Fruit fly (Drosophila melanogaster): ENCODE results near the gene CG43450.
A peak's percentile ranks its signal among the peaks of the same experiment; 100 is the strongest.

Gene CG43450

DNA sequence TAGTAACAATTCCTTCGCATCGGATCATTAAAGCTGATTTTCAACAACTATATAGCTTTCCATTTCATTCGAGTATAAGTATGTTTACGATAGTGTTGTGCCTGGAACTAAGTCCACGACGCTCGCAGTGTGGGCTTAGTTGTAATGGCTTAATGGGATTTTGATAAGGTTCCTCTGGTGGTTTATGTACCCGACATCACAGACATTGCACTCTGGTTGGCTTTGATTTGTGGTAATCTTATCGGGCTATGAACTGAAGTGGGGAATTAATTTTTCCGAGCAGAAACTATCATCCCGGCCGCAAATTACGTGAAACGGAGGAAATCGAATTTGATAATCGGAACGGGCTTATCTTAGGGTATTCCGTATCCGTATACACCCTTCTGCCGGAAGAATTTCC, 16.5 kb downstream of the CG43450 start:
- no peak for TF ChIP-seq CG11617 (GFP tag; optimal IDR thresholded peaks at IDR 0.05)
- TF ChIP-seq bab1 (GFP tag; optimal IDR thresholded peaks at IDR 0.05) = no peak
- TF ChIP-seq kay (GFP tag; ENCODE audit: borderline replicate concordance) = no peak
- TF ChIP-seq cnc (optimal IDR thresholded peaks at IDR 0.05) = no peak
- TF ChIP-seq Crg-1 (GFP tag; optimal IDR thresholded peaks at IDR 0.05) = no peak
- no peak for TF ChIP-seq CG33017 (tag; optimal IDR thresholded peaks at IDR 0.05)
- TF ChIP-seq Mnt (GFP tag; optimal IDR thresholded peaks at IDR 0.05) = no peak
- TF ChIP-seq ovo (GFP tag; optimal IDR thresholded peaks at IDR 0.05) = no peak
- no peak for TF ChIP-seq Clk (GFP tag; optimal IDR thresholded peaks at IDR 0.05)
- TF ChIP-seq tj (GFP tag; optimal IDR thresholded peaks at IDR 0.05) = no peak
- TF ChIP-seq pad (GFP tag; optimal IDR thresholded peaks at IDR 0.05) = no peak
- no peak for TF ChIP-seq cic (GFP tag; optimal IDR thresholded peaks at IDR 0.05)
- no peak for TF ChIP-seq CG12768 (GFP tag; optimal IDR thresholded peaks at IDR 0.05)

DNA sequence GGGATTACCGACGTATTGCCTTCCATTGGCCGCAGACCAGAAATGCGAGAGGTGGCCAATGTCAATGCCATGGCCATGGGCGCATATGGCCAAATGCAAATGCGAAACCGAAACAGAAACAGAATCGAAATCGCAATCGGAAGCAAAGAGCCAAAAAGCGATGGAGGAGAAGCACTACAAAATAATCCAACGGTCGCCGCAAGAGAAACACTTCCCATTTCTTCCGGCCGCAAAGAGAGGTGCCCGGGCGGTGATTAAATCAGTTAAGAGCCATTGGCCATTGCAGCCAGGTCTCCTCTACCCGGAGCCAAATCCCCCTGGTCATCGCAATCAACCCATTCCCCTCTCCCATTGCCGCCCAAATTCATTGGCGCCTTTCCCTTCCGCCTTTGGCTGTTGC, 19.1 kb downstream of the CG43450 start, which contains the start of gene CG14742:
CG14742 (plus strand) TSS at position 301 of the 400 bp plus-strand sequence.
- TF ChIP-seq CG11617 (GFP tag; optimal IDR thresholded peaks at IDR 0.05) (peak; percentile 20), Mnt (GFP tag; optimal IDR thresholded peaks at IDR 0.05) (no peak)

DNA sequence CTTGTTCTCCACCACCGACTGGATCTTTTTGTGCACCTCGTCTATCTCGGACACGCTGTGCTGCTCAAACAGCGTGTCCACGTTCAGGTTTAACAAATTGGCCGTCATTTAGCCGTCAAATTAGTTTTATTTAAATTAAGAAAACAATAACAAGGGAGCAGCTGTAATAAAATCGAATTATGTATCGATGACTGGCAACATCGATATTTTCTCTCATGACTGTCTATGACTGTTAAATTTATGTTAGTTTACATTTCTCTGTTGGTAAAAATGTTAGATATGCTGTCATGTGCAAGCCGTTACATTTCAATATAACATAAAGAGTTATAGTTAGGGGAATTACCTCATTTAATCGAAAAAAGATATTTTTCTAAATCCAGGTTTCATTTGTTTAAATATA, 24.4 kb downstream of the CG43450 start, which contains the start of gene Cog1:
Cog1 (minus strand) TSS at position 190 of the 400 bp plus-strand sequence.
- TF ChIP-seq CG11617 (GFP tag; optimal IDR thresholded peaks at IDR 0.05) (no peak), kay (GFP tag; ENCODE audit: borderline replicate concordance) (peak; percentile 71), Mnt (GFP tag; optimal IDR thresholded peaks at IDR 0.05) (no peak)

DNA sequence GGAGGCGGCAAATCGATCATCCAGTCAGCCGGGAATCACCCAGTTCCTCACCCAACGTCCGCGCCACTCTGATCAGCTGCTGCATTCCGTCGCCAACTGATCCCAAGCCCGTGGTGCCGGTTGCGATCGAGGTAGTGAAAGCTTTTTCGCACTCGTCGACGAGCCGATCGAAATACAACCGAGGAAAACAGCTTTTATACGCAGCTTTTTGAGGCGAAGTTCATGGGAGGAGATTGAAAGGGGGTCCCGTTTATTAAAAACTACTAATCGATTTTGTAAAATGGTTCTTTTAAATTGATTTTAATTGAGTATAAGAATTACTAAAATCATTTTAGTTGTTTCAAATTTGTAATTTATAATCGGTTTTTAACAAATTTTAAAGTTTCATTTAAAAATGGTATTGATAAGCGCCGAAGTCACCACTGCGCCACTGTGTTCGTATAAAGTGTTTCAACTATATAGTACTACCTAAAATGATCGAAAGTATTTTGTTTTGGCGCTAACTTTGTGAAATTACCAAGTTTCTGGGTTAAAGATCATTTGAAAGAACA, 26.3 kb downstream of the CG43450 start, which contains the start of gene CG4860:
CG4860 (minus strand) TSS at position 99 of the 551 bp plus-strand sequence.
- TF ChIP-seq Crg-1 (GFP tag; optimal IDR thresholded peaks at IDR 0.05) = peak; percentile 78
- peak; percentile 85 for TF ChIP-seq CG5204 (GFP tag; optimal IDR thresholded peaks at IDR 0.05)
- TF ChIP-seq CG14711 (tag; optimal IDR thresholded peaks at IDR 0.05) = peak; percentile 87
- TF ChIP-seq CG11617 (GFP tag; optimal IDR thresholded peaks at IDR 0.05) = peak; percentile 86
- TF ChIP-seq CG7101 (tag; optimal IDR thresholded peaks at IDR 0.05) = peak; percentile 94
- TF ChIP-seq toe (GFP tag; optimal IDR thresholded peaks at IDR 0.05) = peak; percentile 93
- TF ChIP-seq tj (GFP tag; optimal IDR thresholded peaks at IDR 0.05) = peak; percentile 54
- TF ChIP-seq Clk (GFP tag; optimal IDR thresholded peaks at IDR 0.05) = peak; percentile 75
- TF ChIP-seq pad (GFP tag; optimal IDR thresholded peaks at IDR 0.05) = peak; percentile 75
- peak; percentile 85 for TF ChIP-seq Hr96 (GFP tag; optimal IDR thresholded peaks at IDR 0.05)
- peak; percentile 90 for TF ChIP-seq bab1 (GFP tag; optimal IDR thresholded peaks at IDR 0.05)
- peak; percentile 86 for TF ChIP-seq CG12768 (GFP tag; optimal IDR thresholded peaks at IDR 0.05)
- peak; percentile 34 for TF ChIP-seq cic (GFP tag; optimal IDR thresholded peaks at IDR 0.05)
- peak; percentile 83 for TF ChIP-seq Mnt (GFP tag; optimal IDR thresholded peaks at IDR 0.05)
- peak; percentile 86 for TF ChIP-seq CG7045 (GFP tag; optimal IDR thresholded peaks at IDR 0.05)
- TF ChIP-seq kay (GFP tag; ENCODE audit: borderline replicate concordance) = peak; percentile 97
- no peak for TF ChIP-seq cnc (optimal IDR thresholded peaks at IDR 0.05)
- peak; percentile 93 for TF ChIP-seq CG33017 (tag; optimal IDR thresholded peaks at IDR 0.05)
- TF ChIP-seq ovo (GFP tag; optimal IDR thresholded peaks at IDR 0.05) = peak; percentile 60
- TF ChIP-seq CG1620 (GFP tag; optimal IDR thresholded peaks at IDR 0.05) = peak; percentile 83

DNA sequence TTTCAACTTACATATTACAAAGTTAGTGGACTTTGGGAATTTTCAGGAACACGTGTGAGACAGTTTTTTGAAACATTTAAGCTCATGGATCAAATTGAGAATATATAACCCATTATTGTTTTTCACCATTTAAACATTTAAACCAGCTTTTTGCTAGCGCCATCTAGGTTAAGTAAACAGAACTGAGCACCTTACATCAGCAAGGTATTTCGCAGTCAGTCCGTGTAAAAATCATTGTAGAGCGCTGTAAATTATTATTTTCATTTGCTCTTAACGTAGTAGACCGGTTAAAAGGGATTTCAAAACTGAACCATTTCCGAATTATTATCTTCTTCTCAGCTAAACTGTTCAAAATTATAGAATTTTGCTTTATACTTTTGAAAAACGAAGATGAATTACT, 27.0 kb downstream of the CG43450 start, which contains the start of gene Rsbp15:
Rsbp15 (plus strand) TSS at position 295 of the 400 bp plus-strand sequence.
- TF ChIP-seq CG14711 (tag; optimal IDR thresholded peaks at IDR 0.05) = no peak
- TF ChIP-seq CG11617 (GFP tag; optimal IDR thresholded peaks at IDR 0.05) = no peak
- TF ChIP-seq pad (GFP tag; optimal IDR thresholded peaks at IDR 0.05) = no peak
- TF ChIP-seq CG5204 (GFP tag; optimal IDR thresholded peaks at IDR 0.05) = no peak
- no peak for TF ChIP-seq CG7101 (tag; optimal IDR thresholded peaks at IDR 0.05)
- no peak for TF ChIP-seq CG1620 (GFP tag; optimal IDR thresholded peaks at IDR 0.05)
- no peak for TF ChIP-seq Clk (GFP tag; optimal IDR thresholded peaks at IDR 0.05)
- TF ChIP-seq CG7045 (GFP tag; optimal IDR thresholded peaks at IDR 0.05) = no peak
- TF ChIP-seq ovo (GFP tag; optimal IDR thresholded peaks at IDR 0.05) = no peak
- TF ChIP-seq Crg-1 (GFP tag; optimal IDR thresholded peaks at IDR 0.05) = no peak
- no peak for TF ChIP-seq Mnt (GFP tag; optimal IDR thresholded peaks at IDR 0.05)
- TF ChIP-seq cnc (optimal IDR thresholded peaks at IDR 0.05) = no peak
- no peak for TF ChIP-seq CG33017 (tag; optimal IDR thresholded peaks at IDR 0.05)
- no peak for TF ChIP-seq tj (GFP tag; optimal IDR thresholded peaks at IDR 0.05)
- no peak for TF ChIP-seq kay (GFP tag; ENCODE audit: borderline replicate concordance)
- TF ChIP-seq Hr96 (GFP tag; optimal IDR thresholded peaks at IDR 0.05) = no peak
- no peak for TF ChIP-seq CG12768 (GFP tag; optimal IDR thresholded peaks at IDR 0.05)
- TF ChIP-seq toe (GFP tag; optimal IDR thresholded peaks at IDR 0.05) = no peak

DNA sequence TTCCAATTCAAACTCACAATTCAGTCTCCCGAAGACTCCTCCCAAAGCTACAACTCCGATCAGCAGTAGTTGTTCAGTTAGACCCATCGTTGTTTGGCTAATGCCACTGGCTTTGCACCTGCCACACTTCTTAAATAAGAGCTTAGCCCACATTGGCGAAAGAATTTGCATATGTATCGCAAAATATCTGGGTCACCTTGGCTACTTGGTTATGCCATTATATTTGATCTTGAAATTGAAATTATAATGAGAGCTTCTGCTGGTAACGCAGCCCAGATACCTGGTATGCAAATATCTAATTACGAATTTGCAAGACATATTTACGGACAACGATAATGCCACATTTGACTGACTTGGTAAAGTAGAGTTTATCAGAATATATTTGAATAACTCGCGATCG, 29.8 kb downstream of the CG43450 start, which contains the start of gene CG17404:
CG17404 (minus strand) TSS at position 101 of the 400 bp plus-strand sequence.
- TF ChIP-seq CG33017 (tag; optimal IDR thresholded peaks at IDR 0.05) = no peak

DNA sequence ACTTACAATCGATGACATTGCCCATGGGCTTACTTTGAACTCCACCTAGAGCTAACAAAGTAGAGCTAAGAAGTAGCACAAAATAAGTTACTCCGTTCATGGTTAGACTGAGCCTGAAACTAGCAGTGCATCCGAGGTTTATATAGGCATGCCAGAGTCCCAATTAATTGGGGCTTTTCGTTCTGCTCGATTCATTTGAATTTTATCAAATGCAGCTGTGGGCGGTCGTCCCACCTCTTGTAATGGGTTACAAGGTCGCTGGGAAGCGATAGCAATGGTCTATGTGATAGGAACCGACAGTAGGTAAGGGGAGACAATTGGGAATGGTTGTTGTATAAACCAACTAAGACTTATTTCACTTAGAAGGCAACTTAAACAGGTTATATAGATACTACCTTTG, 31.1 kb downstream of the CG43450 start, which contains the start of gene CG12256:
CG12256 (minus strand) TSS at position 101 of the 400 bp plus-strand sequence.
- TF ChIP-seq CG5204 (GFP tag; optimal IDR thresholded peaks at IDR 0.05) (no peak), ovo (GFP tag; optimal IDR thresholded peaks at IDR 0.05) (no peak)
